Fruit fly (Drosophila melanogaster): ENCODE measurements around the gene Rrp40.

Gene Rrp40

DNA sequence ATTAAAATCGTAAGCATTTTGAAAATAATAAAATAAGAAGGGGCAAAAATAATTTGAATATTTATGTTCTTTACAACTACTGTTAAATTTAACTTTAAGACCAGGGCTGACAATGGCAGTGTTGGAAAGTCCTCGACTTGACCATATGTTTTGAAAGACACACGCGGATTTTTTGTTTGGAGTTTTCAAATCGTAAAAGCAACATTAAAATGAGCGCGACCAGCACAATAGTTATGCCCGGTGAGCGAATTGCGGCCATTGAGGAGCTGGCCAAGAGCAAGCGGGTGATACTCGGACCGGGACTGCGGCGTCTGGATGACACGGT lies at the start of gene Rrp40:
TSS of gene Rrp40 (plus strand) at position 113 of the 325 bp plus-strand sequence.
- TF ChIP-seq noc (tag; optimal IDR thresholded peaks at IDR 0.05) = no peak

dm6 chr2L:1692857-1693256 lies 35.7 kb upstream of the Rrp40 start:
- peak; percentile 24 for TF ChIP-seq noc (tag; optimal IDR thresholded peaks at IDR 0.05)

- TF ChIP-seq noc (tag; optimal IDR thresholded peaks at IDR 0.05) = no peak
These were observed 32.3 kb upstream of the Rrp40 start for dm6 chr2L:1696269-1696668.

- no peak for TF ChIP-seq noc (tag; optimal IDR thresholded peaks at IDR 0.05)
These were observed 23.8 kb upstream of the Rrp40 start, which contains the start of gene cpb for dm6 chr2L:1704746-1705145. cpb (plus strand) TSS chr2L:1704902.

- TF ChIP-seq noc (tag; optimal IDR thresholded peaks at IDR 0.05) = no peak
These were observed 21.6 kb upstream of the Rrp40 start for dm6 chr2L:1706961-1707360.

- no peak for TF ChIP-seq noc (tag; optimal IDR thresholded peaks at IDR 0.05)
These were observed 20.4 kb upstream of the Rrp40 start for dm6 chr2L:1708110-1708509.

DNA sequence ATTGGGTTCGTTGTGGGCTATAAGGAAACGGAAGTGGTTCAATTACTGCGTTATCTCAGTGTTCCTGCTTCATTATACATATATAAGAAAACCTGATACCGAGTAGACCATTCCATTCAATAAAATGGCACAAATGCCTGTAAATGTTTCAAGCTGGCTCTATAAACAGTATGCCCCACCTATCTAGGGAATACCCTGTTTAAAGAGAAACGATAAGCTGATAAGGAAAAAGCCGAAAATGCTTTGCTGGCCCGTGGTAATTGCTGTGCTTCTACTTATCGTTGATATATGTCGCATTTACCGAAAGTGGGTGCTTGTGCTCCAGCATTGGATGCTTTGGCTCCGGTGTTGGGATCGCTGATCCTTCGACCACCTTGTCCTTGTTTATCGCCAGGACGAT lies 19.2 kb upstream of the Rrp40 start:
- TF ChIP-seq noc (tag; optimal IDR thresholded peaks at IDR 0.05) = no peak

dm6 chr2L:1710224-1710623 lies 18.3 kb upstream of the Rrp40 start, which contains the start of the genes CG17660 and mRpL48:
CG17660 (minus strand) TSS chr2L:1710421.
mRpL48 (plus strand) TSS chr2L:1710462.
- TF ChIP-seq noc (tag; optimal IDR thresholded peaks at IDR 0.05) = no peak

DNA sequence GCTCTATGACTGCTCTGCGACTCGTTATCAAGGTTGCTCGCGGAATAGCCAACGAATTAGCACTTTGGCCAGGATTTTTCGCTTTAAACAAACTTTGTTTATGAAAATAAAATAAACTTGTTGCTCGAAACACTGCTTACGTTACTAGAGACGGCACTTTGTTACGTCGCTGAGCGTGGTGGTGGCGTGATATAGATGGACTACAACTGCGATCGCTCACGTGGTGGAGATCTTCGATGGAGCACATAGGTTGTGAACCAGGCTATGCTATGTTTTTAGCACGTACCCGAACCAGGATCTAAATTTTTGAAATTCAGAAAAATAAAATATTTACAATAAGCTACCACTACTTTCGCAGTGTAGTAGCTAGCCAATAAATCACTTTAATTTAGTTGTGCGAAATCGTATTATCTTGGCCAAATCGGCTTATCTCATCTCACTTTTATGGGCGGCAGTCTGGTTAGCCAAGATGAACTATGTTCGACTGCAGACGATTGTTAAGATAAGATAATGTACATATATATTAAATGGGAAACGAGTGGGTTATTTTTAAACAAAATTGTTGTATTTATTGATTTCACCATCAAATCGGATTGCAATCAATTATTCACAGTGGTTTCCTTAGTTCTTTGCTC lies 12.7 kb upstream of the Rrp40 start, which contains the start of gene frtz:
TSS of gene frtz (minus strand) at position 153 of the 635 bp plus-strand sequence.
- peak; percentile 60 for TF ChIP-seq noc (tag; optimal IDR thresholded peaks at IDR 0.05)

DNA sequence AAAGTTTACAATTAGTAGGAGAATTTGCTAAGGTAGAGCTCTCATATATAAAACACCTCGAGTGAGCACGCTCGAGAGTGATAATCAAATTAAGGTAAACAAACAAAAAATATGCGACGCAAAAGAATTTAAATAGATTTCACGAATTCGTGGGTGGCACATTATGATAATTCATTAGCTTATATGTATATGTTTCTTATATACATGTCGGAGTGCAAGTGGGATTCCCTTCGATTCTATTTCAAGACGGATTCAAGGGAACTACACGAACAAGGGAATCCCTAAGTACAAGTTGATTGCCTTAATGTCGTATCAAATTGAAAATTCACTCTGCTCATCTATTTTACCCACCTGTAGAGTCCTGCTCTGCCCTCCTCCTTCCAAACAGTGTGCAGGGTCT lies 11.3 kb upstream of the Rrp40 start:
- TF ChIP-seq noc (tag; optimal IDR thresholded peaks at IDR 0.05) = no peak

DNA sequence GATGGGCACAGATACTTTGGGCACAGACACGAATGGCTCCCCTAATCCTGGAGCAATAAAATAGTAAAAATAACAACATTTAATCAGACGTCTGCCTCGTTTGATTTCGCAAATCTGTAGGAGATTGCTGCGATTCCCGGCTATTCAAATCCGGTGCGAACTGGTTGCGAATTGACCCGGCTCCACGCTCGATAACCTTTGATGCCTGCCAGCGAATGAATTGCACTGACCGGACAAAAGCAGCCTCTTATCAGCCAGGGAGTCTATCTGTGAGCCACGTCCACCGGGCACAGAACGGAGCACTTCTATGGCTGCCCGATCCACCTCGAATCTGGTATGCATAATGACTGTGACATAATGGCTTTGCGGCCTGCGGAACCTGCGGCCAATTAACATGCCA lies 8.6 kb upstream of the Rrp40 start:
- peak; percentile 61 for TF ChIP-seq noc (tag; optimal IDR thresholded peaks at IDR 0.05)

DNA sequence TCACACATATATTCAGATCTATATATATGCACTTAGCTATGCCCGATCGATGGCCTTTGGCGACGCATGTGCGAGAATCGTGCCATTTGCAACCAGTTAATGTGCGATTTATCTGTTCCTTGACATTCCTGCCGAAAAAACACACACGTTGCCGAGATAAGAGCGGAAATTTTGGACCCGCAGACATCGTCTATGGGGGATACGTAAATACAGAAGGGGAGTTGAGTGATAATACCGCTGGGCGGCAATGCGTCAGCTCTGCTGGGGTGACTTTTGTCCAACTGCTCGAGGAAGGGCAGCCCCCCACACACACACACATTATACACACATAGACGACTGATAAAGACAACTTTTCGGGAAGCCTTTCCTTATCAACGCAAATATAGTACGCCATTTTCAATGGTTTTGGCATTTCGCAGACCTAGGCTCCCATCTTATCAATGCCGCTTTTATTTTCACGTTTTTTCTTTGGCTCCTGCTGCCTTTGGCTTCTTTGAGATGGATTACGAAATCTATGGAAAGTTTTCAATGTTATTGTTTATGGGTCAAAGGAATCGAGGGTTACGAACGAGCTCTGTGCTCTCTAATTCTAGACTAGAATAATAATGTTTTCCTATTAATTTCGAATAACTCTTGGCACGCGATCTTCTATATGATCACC lies 7.6 kb upstream of the Rrp40 start:
- peak; percentile 51 for TF ChIP-seq noc (tag; optimal IDR thresholded peaks at IDR 0.05)

DNA sequence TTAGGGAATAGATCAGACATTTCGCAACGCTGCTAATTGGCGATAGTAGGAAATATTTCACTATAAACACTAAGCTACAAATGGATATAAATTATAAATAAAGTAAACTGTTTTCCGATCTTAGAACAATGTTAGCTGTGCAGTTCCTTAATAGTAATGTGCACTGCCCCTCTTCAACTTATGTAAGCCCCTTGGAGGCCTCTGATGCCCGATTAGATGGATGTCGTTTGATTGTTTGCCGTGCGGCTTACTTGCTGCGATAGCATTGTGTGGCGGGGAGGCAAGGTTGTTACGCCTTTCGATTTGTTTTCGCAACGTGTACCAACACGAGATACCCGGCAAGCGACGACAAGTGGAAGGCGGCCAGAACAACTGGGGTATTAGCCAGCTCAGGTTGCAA lies 6.3 kb upstream of the Rrp40 start:
- no peak for TF ChIP-seq noc (tag; optimal IDR thresholded peaks at IDR 0.05)

dm6 chr2L:1723135-1723936 lies 5.2 kb upstream of the Rrp40 start:
- no peak for TF ChIP-seq noc (tag; optimal IDR thresholded peaks at IDR 0.05)

dm6 chr2L:1723937-1724591 lies 4.5 kb upstream of the Rrp40 start, which contains the start of gene Rim2:
Rim2 (minus strand) TSS chr2L:1724388.
- no peak for TF ChIP-seq noc (tag; optimal IDR thresholded peaks at IDR 0.05)

DNA sequence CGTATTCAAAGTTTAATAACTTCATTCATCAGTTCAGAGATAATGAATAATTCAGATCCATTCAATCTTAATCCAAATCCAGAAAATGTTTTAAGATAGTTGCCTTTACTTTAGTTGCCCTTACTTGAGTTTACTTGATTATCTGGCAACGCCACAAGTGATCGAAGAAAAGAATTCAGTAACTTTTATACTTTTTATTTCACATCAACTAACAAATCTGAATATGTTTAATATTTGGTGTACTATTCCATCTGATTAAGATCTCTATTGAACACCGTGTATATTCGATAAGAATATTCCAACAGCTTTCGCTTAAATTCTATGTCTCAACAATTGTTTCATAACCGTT lies 4.0 kb upstream of the Rrp40 start:
- TF ChIP-seq noc (tag; optimal IDR thresholded peaks at IDR 0.05) = no peak

All from whole organism, larva.